Worm (Caenorhabditis elegans) whole organism, midembryonic: ENCODE results near the gene daf-31.

Experiments
- T22C8.4 ChIP-seq: fragments of 200-800 bp; sonication (Bioruptor generic); IDR thresholded peaks from 2 replicates; pipeline ENCODE4 v1.3.6; 2022; ENCODE audit warnings: missing genetic modification characterization, missing compliant biosample characterization
- cog-1 ChIP-seq: sonication (generic microtip); optimal IDR thresholded peaks from 2 replicates; lab custom pipeline; 2016; ENCODE audit warnings: missing genetic modification characterization, missing compliant biosample characterization
- flt-1 ChIP-seq: fragments of 200-800 bp; sonication (Bioruptor generic); IDR thresholded peaks from 2 replicates; pipeline ENCODE4 v1.3.6; 2022; ENCODE audit warnings: missing genetic modification characterization, missing compliant biosample characterization
- klf-2 ChIP-seq: fragments of 200-800 bp; sonication (Bioruptor generic); conservative IDR thresholded peaks from 2 replicates; pipeline ENCODE4 v1.3.6; 2022; ENCODE audit warnings: missing genetic modification reagents, missing genetic modification characterization, missing compliant biosample characterization
- med-1 ChIP-seq: sonication (generic microtip); optimal IDR thresholded peaks from 2 replicates; lab custom pipeline; 2017; ENCODE audit warnings: missing genetic modification characterization, mild to moderate bottlenecking, missing compliant biosample characterization, antibody characterized with exemption, missing genetic modification reagents; ENCODE audit not compliant: insufficient read depth
- ref-1 ChIP-seq: fragments of 200-800 bp; sonication (Bioruptor generic); conservative IDR thresholded peaks from 2 replicates; pipeline ENCODE4 v1.3.6; 2022; ENCODE audit warnings: missing genetic modification reagents, missing genetic modification characterization, missing compliant biosample characterization
- tab-1 ChIP-seq: fragments of 200-800 bp; sonication (Bioruptor generic); IDR thresholded peaks from 2 replicates; pipeline ENCODE4 v1.3.6; 2022; ENCODE audit warnings: missing genetic modification characterization, missing compliant biosample characterization
- ztf-23 ChIP-seq: fragments of 200-800 bp; sonication (Bioruptor generic); IDR thresholded peaks from 2 replicates; pipeline ENCODE4 v1.3.6; 2022; ENCODE audit warnings: missing genetic modification reagents, missing genetic modification characterization, missing compliant biosample characterization
- ztf-29 ChIP-seq: fragments of 200-800 bp; sonication (Bioruptor generic); IDR thresholded peaks from 2 replicates; pipeline ENCODE4 v1.3.6; 2022; ENCODE audit warnings: missing genetic modification reagents, missing genetic modification characterization, missing compliant biosample characterization

The daf-31 gene

DNA sequence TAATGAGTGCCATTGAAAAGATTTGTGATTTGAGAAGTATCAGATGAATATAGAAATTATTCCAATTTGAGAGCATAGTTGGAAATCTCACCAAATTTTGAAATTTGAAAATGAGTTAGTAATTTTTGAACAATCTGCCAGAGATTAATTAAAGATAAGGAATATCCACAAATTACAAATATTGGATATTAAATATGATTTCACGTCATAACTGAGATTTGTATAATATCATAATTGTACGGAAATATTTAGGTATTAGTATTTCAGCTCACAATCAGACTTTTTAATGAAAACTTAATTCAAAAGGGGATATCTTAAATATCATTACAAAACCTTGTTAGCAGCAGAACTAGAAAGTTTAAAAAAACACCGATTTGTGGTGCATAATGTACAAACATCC, 30.2 kb upstream of the daf-31 start, which contains the start of gene K07H8.7:
Gene K07H8.7, minus strand, starts transcription at position 101 of the 400 bp plus-strand sequence.
- TF ChIP-seq klf-2 (GFP tag; lab: Robert Waterston, UW) (no peak), T22C8.4 (GFP tag; lab: Robert Waterston, UW) (no peak), ztf-29 (GFP tag; lab: Robert Waterston, UW) (no peak), ztf-23 (GFP tag; lab: Robert Waterston, UW) (no peak), flt-1 (GFP tag; lab: Robert Waterston, UW) (no peak), ref-1 (GFP tag; lab: Robert Waterston, UW) (no peak), med-1 (GFP tag; lab: Kevin White, UChicago) (no peak), cog-1 (tag; lab: Kevin White, UChicago) (no peak), tab-1 (GFP tag; lab: Robert Waterston, UW) (no peak)

DNA sequence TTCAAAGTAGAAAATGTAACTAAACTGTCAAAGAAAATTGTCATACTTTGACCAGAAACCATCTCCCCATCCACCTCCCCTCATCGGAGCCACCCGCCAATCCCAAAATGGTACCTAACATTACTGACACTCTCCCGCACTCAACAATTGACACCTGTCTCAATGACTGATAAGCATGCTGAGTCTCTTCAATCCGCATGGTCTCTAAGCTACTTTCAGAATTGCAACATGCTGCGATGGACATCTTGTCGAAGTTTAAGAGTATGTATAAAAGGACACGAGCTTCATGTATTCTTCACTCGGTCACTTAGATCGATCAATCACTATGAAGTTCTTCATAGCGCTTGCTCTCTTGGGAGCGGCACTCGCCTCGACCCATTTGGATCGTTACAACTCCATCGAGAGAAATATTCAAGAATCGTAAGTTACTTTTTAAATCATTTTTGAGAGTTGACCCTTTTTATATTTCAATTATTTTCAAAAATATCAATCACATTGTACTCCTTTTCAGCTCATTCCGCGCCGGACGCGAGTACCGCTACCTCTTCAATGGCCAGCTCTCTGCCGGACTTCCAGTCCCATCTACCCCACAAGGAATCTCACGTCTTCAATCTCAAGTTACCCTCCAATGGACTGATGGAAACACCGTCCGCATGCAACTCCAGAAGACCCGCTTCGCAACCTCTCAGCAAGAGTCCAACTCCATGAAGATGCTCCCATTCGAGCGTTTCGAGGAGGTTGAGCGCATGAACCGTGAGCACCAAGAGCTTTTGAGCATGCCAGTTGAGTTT, 29.0 kb upstream of the daf-31 start, which contains the start of gene vit-6:
Gene vit-6, plus strand, starts transcription at position 310 of the 791 bp plus-strand sequence.
- TF ChIP-seq ztf-29 (GFP tag; lab: Robert Waterston, UW) (no peak), med-1 (GFP tag; lab: Kevin White, UChicago) (no peak), ztf-23 (GFP tag; lab: Robert Waterston, UW) (no peak), klf-2 (GFP tag; lab: Robert Waterston, UW) (no peak), flt-1 (GFP tag; lab: Robert Waterston, UW) (no peak), ref-1 (GFP tag; lab: Robert Waterston, UW) (no peak), tab-1 (GFP tag; lab: Robert Waterston, UW) (no peak), T22C8.4 (GFP tag; lab: Robert Waterston, UW) (no peak), cog-1 (tag; lab: Kevin White, UChicago) (no peak)

DNA sequence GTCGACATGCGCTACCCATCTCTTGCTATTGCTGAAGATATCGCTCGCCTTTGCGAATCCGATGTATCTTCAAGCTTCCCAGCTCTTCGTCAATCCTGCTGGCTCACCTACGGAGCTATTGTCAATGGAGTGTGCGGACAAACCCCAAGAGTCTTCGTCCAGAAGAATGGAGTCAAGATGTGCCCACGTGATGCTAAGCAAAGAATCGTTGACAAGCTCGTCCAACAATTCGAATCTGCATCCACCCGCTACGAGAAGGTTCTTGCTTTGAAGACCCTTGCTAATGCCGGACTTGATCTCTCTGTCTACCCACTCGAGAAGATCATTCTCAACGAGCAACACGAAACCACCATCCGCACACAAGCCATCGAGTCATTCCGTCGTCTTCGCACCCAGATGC, 27.4 kb upstream of the daf-31 start:
- no peak for TF ChIP-seq T22C8.4 (GFP tag; lab: Robert Waterston, UW)
- no peak for TF ChIP-seq tab-1 (GFP tag; lab: Robert Waterston, UW)
- no peak for TF ChIP-seq flt-1 (GFP tag; lab: Robert Waterston, UW)
- no peak for TF ChIP-seq ztf-23 (GFP tag; lab: Robert Waterston, UW)
- TF ChIP-seq ztf-29 (GFP tag; lab: Robert Waterston, UW), result no peak
- TF ChIP-seq med-1 (GFP tag; lab: Kevin White, UChicago), result no peak
- no peak for TF ChIP-seq cog-1 (tag; lab: Kevin White, UChicago)
- TF ChIP-seq klf-2 (GFP tag; lab: Robert Waterston, UW), result no peak
- TF ChIP-seq ref-1 (GFP tag; lab: Robert Waterston, UW), result no peak

DNA sequence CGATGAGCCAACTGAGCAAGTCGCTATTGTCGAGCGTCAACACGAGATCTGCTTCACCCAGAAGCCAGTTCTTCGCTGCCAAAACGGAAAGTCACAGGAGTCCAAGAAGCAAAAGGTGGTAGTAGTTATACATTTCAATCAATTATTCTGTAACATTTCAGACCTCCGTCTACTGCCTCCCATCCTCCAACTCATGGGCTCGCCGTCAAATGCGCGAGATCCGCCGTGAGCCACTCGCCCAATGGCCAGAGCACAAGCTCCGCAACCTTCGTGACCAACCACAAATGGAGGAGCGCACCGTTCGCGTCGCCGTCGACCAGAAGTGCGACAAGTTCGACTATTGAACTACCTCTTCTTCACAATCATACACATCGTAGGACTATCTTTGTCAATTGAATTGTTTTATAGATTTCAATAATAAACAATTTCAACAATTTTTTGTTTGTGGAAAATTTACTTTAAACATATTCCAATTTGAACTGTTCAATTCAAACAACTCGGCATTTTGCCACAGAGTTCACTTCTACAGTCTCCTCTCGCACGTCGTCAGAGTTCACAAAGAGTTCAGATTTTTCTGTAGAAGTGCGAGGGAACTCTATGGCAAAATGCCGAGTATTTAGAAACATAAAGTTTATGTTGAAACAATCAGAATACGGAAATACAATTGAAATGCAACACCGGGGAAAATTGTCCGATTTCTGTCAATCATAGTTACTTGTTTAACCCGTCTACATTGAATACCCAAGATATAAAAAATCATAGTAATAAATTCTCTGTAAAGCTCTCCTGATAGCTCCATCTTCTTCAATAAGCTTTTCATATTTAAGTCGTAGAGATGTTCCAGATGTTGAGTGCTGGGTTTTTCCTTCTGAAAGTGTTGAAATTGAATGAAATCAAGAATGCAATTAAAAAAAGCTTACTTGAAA, 23.8 kb upstream of the daf-31 start:
- TF ChIP-seq ztf-29 (GFP tag; lab: Robert Waterston, UW), result no peak
- TF ChIP-seq flt-1 (GFP tag; lab: Robert Waterston, UW), result no peak
- TF ChIP-seq med-1 (GFP tag; lab: Kevin White, UChicago), result no peak
- TF ChIP-seq klf-2 (GFP tag; lab: Robert Waterston, UW), result no peak
- TF ChIP-seq ref-1 (GFP tag; lab: Robert Waterston, UW), result no peak
- no peak for TF ChIP-seq T22C8.4 (GFP tag; lab: Robert Waterston, UW)
- TF ChIP-seq ztf-23 (GFP tag; lab: Robert Waterston, UW), result no peak
- TF ChIP-seq cog-1 (tag; lab: Kevin White, UChicago), result no peak

DNA sequence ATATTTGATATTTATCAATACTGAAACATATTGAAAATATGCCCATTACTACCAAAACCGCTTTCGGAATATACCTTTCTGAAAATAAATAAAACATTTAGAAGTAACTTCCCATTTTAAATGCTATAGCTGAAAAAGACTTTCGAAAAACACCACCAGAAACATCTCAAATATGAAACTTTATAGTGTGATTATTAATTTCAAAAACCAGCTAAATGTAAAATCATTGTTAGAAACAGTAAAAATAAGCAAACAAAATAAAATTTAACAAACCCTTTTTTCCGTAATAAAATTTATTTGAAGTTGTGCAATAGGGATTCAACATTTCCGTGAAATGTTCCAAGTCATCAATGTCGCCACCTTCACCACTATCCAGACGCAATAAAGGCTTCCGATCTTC, 22.0 kb upstream of the daf-31 start, which contains the start of the genes K07H8.5 and K07H8.8:
Gene K07H8.5, plus strand, starts transcription at position 301 of the 400 bp plus-strand sequence.
Gene K07H8.8, minus strand, starts transcription at position 389 of the 400 bp plus-strand sequence.
- TF ChIP-seq tab-1 (GFP tag; lab: Robert Waterston, UW) (no peak), ztf-29 (GFP tag; lab: Robert Waterston, UW) (no peak), med-1 (GFP tag; lab: Kevin White, UChicago) (no peak), ref-1 (GFP tag; lab: Robert Waterston, UW) (no peak), klf-2 (GFP tag; lab: Robert Waterston, UW) (no peak), ztf-23 (GFP tag; lab: Robert Waterston, UW) (no peak), flt-1 (GFP tag; lab: Robert Waterston, UW) (no peak), cog-1 (tag; lab: Kevin White, UChicago) (no peak), T22C8.4 (GFP tag; lab: Robert Waterston, UW) (no peak)

DNA sequence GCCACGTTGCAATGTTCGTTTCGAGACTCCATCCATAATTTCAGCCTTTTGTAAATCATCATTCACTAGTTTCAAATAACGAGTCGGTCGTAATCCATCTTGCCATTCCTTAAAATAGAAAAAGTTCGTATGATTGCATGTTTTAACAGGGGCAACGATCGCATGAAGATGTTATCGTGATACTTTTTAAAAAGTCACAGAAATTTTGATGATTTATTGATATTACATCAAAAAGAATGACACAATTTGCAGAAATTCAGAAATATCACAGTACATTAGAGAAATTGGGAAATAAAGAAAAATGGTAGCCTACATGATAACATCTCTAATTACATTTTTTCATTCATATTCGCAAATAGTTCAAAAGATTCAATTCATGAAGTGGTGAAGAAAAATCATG, 16.7 kb upstream of the daf-31 start:
- TF ChIP-seq klf-2 (GFP tag; lab: Robert Waterston, UW), result no peak
- no peak for TF ChIP-seq T22C8.4 (GFP tag; lab: Robert Waterston, UW)
- TF ChIP-seq cog-1 (tag; lab: Kevin White, UChicago), result no peak
- no peak for TF ChIP-seq med-1 (GFP tag; lab: Kevin White, UChicago)
- no peak for TF ChIP-seq ztf-23 (GFP tag; lab: Robert Waterston, UW)

DNA sequence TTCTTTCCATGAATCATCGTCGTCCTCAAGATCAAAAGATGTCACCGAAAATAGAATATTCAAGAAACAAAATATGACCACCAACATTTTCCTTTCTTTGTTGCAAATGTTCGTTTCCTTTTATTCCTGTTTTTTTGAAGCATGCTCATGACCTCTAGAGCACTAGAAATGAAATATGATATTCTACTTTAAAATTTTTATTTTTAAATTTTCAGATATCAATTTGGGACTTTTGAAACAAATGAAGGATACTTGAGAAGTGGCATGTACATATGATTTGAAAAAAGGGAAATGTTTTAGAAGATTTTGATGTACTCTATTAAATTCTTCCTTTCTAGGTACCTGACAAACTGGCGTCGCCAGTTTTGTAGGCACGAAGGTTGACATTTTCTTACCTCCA, 14.8 kb upstream of the daf-31 start, which contains the start of gene K07H8.11:
Gene K07H8.11, minus strand, starts transcription at position 101 of the 400 bp plus-strand sequence.
- TF ChIP-seq ztf-29 (GFP tag; lab: Robert Waterston, UW), result no peak
- no peak for TF ChIP-seq ref-1 (GFP tag; lab: Robert Waterston, UW)

DNA sequence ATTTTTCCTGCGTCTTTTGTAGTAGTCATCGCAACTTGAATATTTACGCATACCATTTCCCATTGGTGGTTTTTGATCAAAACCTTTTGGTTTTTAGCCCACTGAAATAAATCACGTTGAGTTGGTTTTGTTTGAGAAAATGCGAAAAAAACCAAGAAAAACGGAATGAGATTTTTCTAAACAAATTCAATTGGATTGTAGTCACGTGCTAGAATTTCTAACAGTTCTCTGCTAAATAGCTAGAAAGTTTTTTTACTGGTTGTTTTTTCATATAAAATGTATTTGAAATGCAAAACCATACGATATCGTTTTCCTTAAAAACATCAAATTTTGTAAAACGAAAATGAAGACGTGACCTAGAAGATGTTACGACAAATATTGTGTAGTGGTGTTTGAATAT, 13.5 kb upstream of the daf-31 start, which contains the start of gene K07H8.12:
Gene K07H8.12, minus strand, starts transcription at position 101 of the 400 bp plus-strand sequence.
- TF ChIP-seq ztf-29 (GFP tag; lab: Robert Waterston, UW) (no peak), klf-2 (GFP tag; lab: Robert Waterston, UW) (no peak), T22C8.4 (GFP tag; lab: Robert Waterston, UW) (no peak), ref-1 (GFP tag; lab: Robert Waterston, UW) (no peak), tab-1 (GFP tag; lab: Robert Waterston, UW) (no peak), cog-1 (tag; lab: Kevin White, UChicago) (no peak), ztf-23 (GFP tag; lab: Robert Waterston, UW) (no peak), flt-1 (GFP tag; lab: Robert Waterston, UW) (no peak), med-1 (GFP tag; lab: Kevin White, UChicago) (no peak)
